Worm (Caenorhabditis elegans): ENCODE measurements around the gene ins-35.

ce11 chrV:20423428-20423827, 48.1 kb downstream of the ins-35 start:
- TF ChIP-seq lin-11 (tag; optimal IDR thresholded peaks at IDR 0.05) (no peak), ztf-4 (tag; optimal IDR thresholded peaks at IDR 0.05) (no peak), R02D3.7 (tag; optimal IDR thresholded peaks at IDR 0.05) (no peak)

All from whole organism, L2 larva.